Fruit fly (Drosophila melanogaster) whole organism, embryonic: Measurements from ENCODE around the gene pkaap.

Experiments used
- Adf1 ChIP-seq: fragments of 200-800 bp; sonication (Bioruptor generic); IDR thresholded peaks from 2 replicates; pipeline ENCODE4 v1.3.6; 2022; ENCODE audit warnings: missing biosample characterization, missing genetic modification characterization
- CG10431 ChIP-seq: fragments of 200-800 bp; sonication (Bioruptor generic); optimal IDR thresholded peaks from 3 replicates; lab custom pipeline; 2018; ENCODE audit warnings: missing biosample characterization, mild to moderate bottlenecking, missing genetic modification characterization
- CG12155 ChIP-seq: fragments of 200-800 bp; sonication (Bioruptor generic); optimal IDR thresholded peaks from 3 replicates; lab custom pipeline; 2016; ENCODE audit warnings: missing biosample characterization, missing genetic modification characterization
- CG12744 ChIP-seq: fragments of 200-800 bp; sonication (Bioruptor generic); optimal IDR thresholded peaks from 2 replicates; lab custom pipeline; 2016; ENCODE audit warnings: missing biosample characterization, missing genetic modification characterization
- CG13894 ChIP-seq: fragments of 200-800 bp; sonication (Bioruptor generic); optimal IDR thresholded peaks from 3 replicates; lab custom pipeline; 2018; ENCODE audit warnings: missing biosample characterization, mild to moderate bottlenecking, missing genetic modification characterization, moderate library complexity
- CG14710 ChIP-seq: fragments of 200-800 bp; sonication (Bioruptor generic); optimal IDR thresholded peaks from 3 replicates; lab custom pipeline; 2019; ENCODE audit warnings: missing biosample characterization, mild to moderate bottlenecking, missing genetic modification characterization, moderate library complexity
- CG1647 ChIP-seq: fragments of 200-800 bp; sonication (Bioruptor generic); optimal IDR thresholded peaks from 3 replicates; lab custom pipeline; 2016; ENCODE audit warnings: missing biosample characterization, missing genetic modification characterization
- CG17361 ChIP-seq: fragments of 200-800 bp; sonication (Bioruptor generic); IDR thresholded peaks from 3 replicates; pipeline ENCODE4 v1.3.6; 2022; ENCODE audit warnings: missing biosample characterization, missing genetic modification characterization
- CG2199 ChIP-seq: fragments of 200-800 bp; sonication (Bioruptor generic); IDR thresholded peaks from 3 replicates; pipeline ENCODE4 v1.3.6; 2022; ENCODE audit warnings: missing biosample characterization, missing genetic modification characterization
- CG3163 ChIP-seq: fragments of 200-800 bp; sonication (Bioruptor generic); optimal IDR thresholded peaks from 3 replicates; lab custom pipeline; 2016; ENCODE audit warnings: missing biosample characterization, missing genetic modification characterization
- CG4424 ChIP-seq: fragments of 200-800 bp; sonication (Bioruptor generic); optimal IDR thresholded peaks from 3 replicates; lab custom pipeline; 2016; ENCODE audit warnings: missing biosample characterization, missing genetic modification characterization
- CG7745 ChIP-seq: fragments of 200-800 bp; sonication (Bioruptor generic); optimal IDR thresholded peaks from 2 replicates; lab custom pipeline; 2018; ENCODE audit warnings: missing biosample characterization, mild to moderate bottlenecking, missing genetic modification characterization, moderate library complexity
- CG7839 ChIP-seq: fragments of 200-800 bp; sonication (Bioruptor generic); optimal IDR thresholded peaks from 3 replicates; lab custom pipeline; 2018; ENCODE audit warnings: missing biosample characterization, mild to moderate bottlenecking, missing genetic modification characterization, moderate library complexity
- CG8089 ChIP-seq: fragments of 200-800 bp; sonication (Bioruptor generic); optimal IDR thresholded peaks from 3 replicates; lab custom pipeline; 2016; ENCODE audit warnings: missing biosample characterization, missing genetic modification characterization
- CG8290 ChIP-seq, 3 experiments: fragments of 200-800 bp; sonication (Bioruptor generic); optimal IDR thresholded peaks; 2 replicates each; lab custom pipeline; 2016 to 2019; ENCODE audit warnings: missing biosample characterization in 3 of 3, missing genetic modification characterization in 3 of 3, mild to moderate bottlenecking in 2 of 3, moderate library complexity in 1 of 3
- CG8359 ChIP-seq: fragments of 200-800 bp; sonication (Bioruptor generic); optimal IDR thresholded peaks from 2 replicates; lab custom pipeline; 2017; ENCODE audit warnings: missing biosample characterization, mild to moderate bottlenecking, missing genetic modification characterization, borderline replicate concordance
- CG8944 ChIP-seq: fragments of 200-800 bp; sonication (Bioruptor generic); optimal IDR thresholded peaks from 3 replicates; lab custom pipeline; 2016; ENCODE audit warnings: missing biosample characterization, missing genetic modification characterization
- CG9437 ChIP-seq: fragments of 200-800 bp; sonication (Bioruptor generic); optimal IDR thresholded peaks from 2 replicates; lab custom pipeline; 2018; ENCODE audit warnings: missing biosample characterization, mild to moderate bottlenecking, missing genetic modification characterization
- CG9817 ChIP-seq: fragments of 200-800 bp; sonication (Bioruptor generic); optimal IDR thresholded peaks from 2 replicates; lab custom pipeline; 2018; ENCODE audit warnings: missing biosample characterization, mild to moderate bottlenecking, missing genetic modification characterization, moderate library complexity
- CHES-1-like ChIP-seq: fragments of 200-800 bp; sonication (Bioruptor generic); optimal IDR thresholded peaks from 2 replicates; lab custom pipeline; 2016; ENCODE audit warnings: missing biosample characterization, missing genetic modification characterization
- CoRest ChIP-seq: fragments of 200-800 bp; sonication (Bioruptor generic); optimal IDR thresholded peaks from 3 replicates; lab custom pipeline; 2018; ENCODE audit warnings: missing biosample characterization, mild to moderate bottlenecking, missing genetic modification characterization, moderate library complexity
- CrebB ChIP-seq: fragments of 200-800 bp; sonication (Bioruptor generic); optimal IDR thresholded peaks from 3 replicates; lab custom pipeline; 2018; ENCODE audit warnings: missing biosample characterization, mild to moderate bottlenecking, missing genetic modification characterization
- Dek ChIP-seq: fragments of 200-800 bp; sonication (Bioruptor generic); optimal IDR thresholded peaks from 3 replicates; lab custom pipeline; 2019; ENCODE audit warnings: missing biosample characterization, mild to moderate bottlenecking, missing genetic modification characterization, moderate library complexity
- Doc2 ChIP-seq: fragments of 200-800 bp; sonication (Bioruptor generic); IDR thresholded peaks from 2 replicates; pipeline ENCODE4 v1.3.6; 2022; ENCODE audit warnings: missing biosample characterization, missing genetic modification characterization
- Gug ChIP-seq: fragments of 200-800 bp; sonication (Bioruptor generic); IDR thresholded peaks from 4 replicates; pipeline ENCODE4 v1.3.6; 2022; ENCODE audit warnings: missing biosample characterization, missing genetic modification characterization
- Hmx ChIP-seq: fragments of 200-800 bp; sonication (Bioruptor generic); optimal IDR thresholded peaks from 2 replicates; lab custom pipeline; 2016; ENCODE audit warnings: missing biosample characterization, missing genetic modification characterization
- Hr3 ChIP-seq: fragments of 200-800 bp; sonication (Bioruptor generic); optimal IDR thresholded peaks from 3 replicates; lab custom pipeline; 2016; ENCODE audit warnings: missing biosample characterization, missing genetic modification characterization
- Hsf ChIP-seq: fragments of 200-800 bp; sonication (Bioruptor generic); optimal IDR thresholded peaks from 3 replicates; lab custom pipeline; 2016; ENCODE audit warnings: missing biosample characterization, missing genetic modification characterization
- Mad ChIP-seq: fragments of 200-800 bp; sonication (Bioruptor generic); optimal IDR thresholded peaks from 2 replicates; lab custom pipeline; 2016; ENCODE audit warnings: missing biosample characterization, missing genetic modification characterization
- Nf-YC ChIP-seq: fragments of 200-800 bp; optimal IDR thresholded peaks from 3 replicates; lab custom pipeline; 2019; ENCODE audit warnings: missing biosample characterization, mild to moderate bottlenecking, missing genetic modification characterization, moderate library complexity
- Xrp1 ChIP-seq: fragments of 200-800 bp; sonication (Bioruptor generic); IDR thresholded peaks from 2 replicates; pipeline ENCODE4 v1.3.6; 2022; ENCODE audit warnings: missing biosample characterization, missing genetic modification characterization
- aop ChIP-seq: fragments of 200-800 bp; sonication (Bioruptor generic); IDR thresholded peaks from 2 replicates; pipeline ENCODE4 v1.3.6; 2022; ENCODE audit warnings: missing biosample characterization, missing genetic modification characterization
- ase ChIP-seq: fragments of 200-800 bp; sonication (Bioruptor generic); IDR thresholded peaks from 3 replicates; pipeline ENCODE4 v1.3.6; 2022; ENCODE audit warnings: missing biosample characterization, missing genetic modification characterization
- cad ChIP-seq: fragments of >200 bp; optimal IDR thresholded peaks from 2 replicates; lab custom pipeline; 2017; ENCODE audit warnings: missing biosample characterization, missing genetic modification characterization
- ci ChIP-seq: fragments of 200-800 bp; sonication (Bioruptor generic); IDR thresholded peaks from 3 replicates; pipeline ENCODE4 v1.3.6; 2022; ENCODE audit warnings: missing biosample characterization, missing genetic modification characterization
- corto ChIP-seq: fragments of 200-800 bp; sonication (Bioruptor generic); optimal IDR thresholded peaks from 2 replicates; lab custom pipeline; 2016; ENCODE audit warnings: missing biosample characterization, mild to moderate bottlenecking, missing genetic modification characterization, moderate library complexity
- gce ChIP-seq: fragments of 200-800 bp; sonication (Bioruptor generic); IDR thresholded peaks from 3 replicates; pipeline ENCODE4 v1.3.6; 2022; ENCODE audit warnings: missing biosample characterization, missing genetic modification characterization
- gro ChIP-seq: fragments of 200-800 bp; sonication (Bioruptor generic); optimal IDR thresholded peaks from 2 replicates; lab custom pipeline; 2016; ENCODE audit warnings: missing biosample characterization, missing genetic modification characterization
- hb ChIP-seq: fragments of 200-800 bp; sonication (Bioruptor generic); IDR thresholded peaks from 3 replicates; pipeline ENCODE4 v1.3.6; 2022; ENCODE audit warnings: missing biosample characterization, missing genetic modification characterization; ENCODE audit not compliant: partially characterized antibody
- jigr1 ChIP-seq: fragments of 200-800 bp; sonication (Bioruptor generic); IDR thresholded peaks from 3 replicates; pipeline ENCODE4 v1.3.6; 2022; ENCODE audit warnings: missing biosample characterization, missing genetic modification characterization
- jing ChIP-seq: fragments of 200-800 bp; sonication (Bioruptor generic); optimal IDR thresholded peaks from 2 replicates; lab custom pipeline; 2018; ENCODE audit warnings: missing biosample characterization, mild to moderate bottlenecking, missing genetic modification characterization
- nerfin-1 ChIP-seq: fragments of 200-800 bp; sonication (Bioruptor generic); optimal IDR thresholded peaks from 3 replicates; lab custom pipeline; 2019; ENCODE audit warnings: missing biosample characterization, mild to moderate bottlenecking, missing genetic modification characterization, moderate library complexity
- nerfin-2 ChIP-seq: fragments of 200-800 bp; sonication (Bioruptor generic); IDR thresholded peaks from 2 replicates; pipeline ENCODE4 v1.3.6; 2022; ENCODE audit warnings: missing biosample characterization, missing genetic modification characterization; ENCODE audit not compliant: partially characterized antibody
- otp ChIP-seq: fragments of 200-800 bp; sonication (Bioruptor generic); IDR thresholded peaks from 3 replicates; pipeline ENCODE4, ENCODE4 v1.3.6; 2022; ENCODE audit warnings: missing biosample characterization, missing genetic modification characterization
- scrt ChIP-seq: fragments of 200-800 bp; sonication (Bioruptor generic); optimal IDR thresholded peaks from 2 replicates; lab custom pipeline; 2018; ENCODE audit warnings: missing biosample characterization, mild to moderate bottlenecking, missing genetic modification characterization, moderate library complexity
- slou ChIP-seq: fragments of 200-800 bp; sonication (Bioruptor generic); optimal IDR thresholded peaks from 3 replicates; lab custom pipeline; 2016; ENCODE audit warnings: missing biosample characterization, missing genetic modification characterization
- sug ChIP-seq: fragments of 200-800 bp; optimal IDR thresholded peaks from 2 replicates; lab custom pipeline; 2019; ENCODE audit warnings: missing biosample characterization, mild to moderate bottlenecking, missing genetic modification characterization, moderate library complexity
- tin ChIP-seq: fragments of 200-800 bp; sonication (Bioruptor generic); optimal IDR thresholded peaks from 3 replicates; lab custom pipeline; 2016; ENCODE audit warnings: missing biosample characterization, missing genetic modification characterization
- unpg ChIP-seq: fragments of 200-800 bp; sonication (Bioruptor generic); optimal IDR thresholded peaks from 3 replicates; lab custom pipeline; 2018; ENCODE audit warnings: missing biosample characterization, mild to moderate bottlenecking, missing genetic modification characterization, moderate library complexity
- wdn ChIP-seq: fragments of 200-800 bp; sonication (Bioruptor generic); IDR thresholded peaks from 2 replicates; pipeline ENCODE4 v1.3.6; 2022; ENCODE audit warnings: missing biosample characterization, missing genetic modification characterization

Gene pkaap

DNA sequence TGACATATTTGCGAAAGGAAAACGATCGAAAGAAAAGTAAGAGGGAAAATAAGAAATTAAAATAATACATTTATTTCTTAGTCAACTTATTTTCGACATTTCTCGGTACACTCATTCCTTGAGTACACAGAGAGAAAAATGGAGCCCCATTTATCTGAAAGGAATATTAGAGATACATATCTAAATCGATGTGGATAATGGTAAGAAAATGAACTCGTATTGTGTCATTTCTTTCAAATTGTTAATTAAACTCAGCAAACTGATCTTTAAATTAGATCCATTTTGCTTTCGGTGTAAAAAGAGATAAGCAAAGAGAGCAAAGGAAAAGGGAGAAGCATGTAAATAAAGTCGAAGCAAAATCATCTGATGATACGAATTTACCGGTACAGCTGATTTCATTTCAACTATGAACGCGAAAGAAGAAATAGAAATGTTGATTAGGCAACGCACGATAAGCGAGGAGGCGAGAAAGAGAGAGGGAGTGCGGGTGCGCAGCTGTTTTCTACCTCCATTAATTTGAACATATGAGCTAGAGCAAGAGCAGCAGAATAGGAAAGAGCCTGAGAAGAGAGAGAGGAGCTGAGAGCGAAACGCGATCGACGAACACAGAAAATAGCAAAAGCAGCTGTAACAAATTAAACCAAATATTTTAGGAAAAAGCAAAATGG, 2.3 kb upstream of the pkaap start (continued):
- TF ChIP-seq CG12744 (GFP tag; lab: Kevin White, UChicago), result peak; percentile 74
- TF ChIP-seq ase, result no peak
- peak; percentile 80 for TF ChIP-seq scrt (GFP tag; lab: Kevin White, UChicago)
- no peak for TF ChIP-seq nerfin-2 (GFP tag; lab: Robert Waterston, UW)
- no peak for TF ChIP-seq Doc2
- no peak for TF ChIP-seq ci (GFP tag; lab: Robert Waterston, UW)
- peak; percentile 81 for TF ChIP-seq CG1647 (GFP tag; lab: Kevin White, UChicago)
- TF ChIP-seq nerfin-1 (tag; lab: Kevin White, UChicago), result peak; percentile 73
- peak; percentile 78 for TF ChIP-seq Hr3 (GFP tag; lab: Kevin White, UChicago)
- TF ChIP-seq gro (GFP tag; lab: Kevin White, UChicago), result peak; percentile 86
- TF ChIP-seq CG17361 (GFP tag; lab: Robert Waterston, UW), result no peak
- peak; percentile 22 for TF ChIP-seq Hmx
- peak; percentile 92 for TF ChIP-seq CG7839 (tag; lab: Kevin White, UChicago)
- TF ChIP-seq unpg (GFP tag; lab: Kevin White, UChicago), result peak; percentile 94
- no peak for TF ChIP-seq Nf-YC
- peak; percentile 84 for TF ChIP-seq CG8944 (GFP tag; lab: Kevin White, UChicago)
- TF ChIP-seq aop, result no peak
- peak; percentile 78 for TF ChIP-seq CG8359 (GFP tag; lab: Kevin White, UChicago)
- peak; percentile 56 for TF ChIP-seq CG9437
- peak; percentile 91 for TF ChIP-seq CoRest (tag; lab: Kevin White, UChicago)
- TF ChIP-seq CHES-1-like, result peak; percentile 74
- TF ChIP-seq gce (GFP tag; lab: Robert Waterston, UW), result no peak
- TF ChIP-seq tin (GFP tag; lab: Kevin White, UChicago), result peak; percentile 77
- no peak for TF ChIP-seq otp (GFP tag; lab: Robert Waterston, UW)
- peak; percentile 73 for TF ChIP-seq CrebB (tag; lab: Kevin White, UChicago)
- TF ChIP-seq CG14710 (tag; lab: Kevin White, UChicago), result peak; percentile 79
- peak; percentile 87 for TF ChIP-seq CG12155 (GFP tag; lab: Kevin White, UChicago)
- TF ChIP-seq CG7745 (tag; lab: Kevin White, UChicago), result peak; percentile 17
- TF ChIP-seq wdn (GFP tag; lab: Robert Waterston, UW), result no peak
- peak; percentile 83 for TF ChIP-seq CG4424 (GFP tag; lab: Kevin White, UChicago)
- peak; percentile 76 for TF ChIP-seq CG13894 (tag; lab: Kevin White, UChicago)
- TF ChIP-seq CG3163 (GFP tag; lab: Kevin White, UChicago), result peak; percentile 68
- TF ChIP-seq sug (tag; lab: Kevin White, UChicago), result peak; percentile 56
- no peak for TF ChIP-seq Xrp1 (GFP tag; lab: Robert Waterston, UW)
- TF ChIP-seq CG8089, result peak; percentile 78
- TF ChIP-seq Hsf (GFP tag; lab: Kevin White, UChicago), result peak; percentile 91
- TF ChIP-seq jigr1 (GFP tag; lab: Robert Waterston, UW), result no peak
- peak; percentile 81 for TF ChIP-seq slou
- no peak for TF ChIP-seq CG2199 (GFP tag; lab: Robert Waterston, UW)
- TF ChIP-seq CG9817 (tag; lab: Kevin White, UChicago), result peak; percentile 82
- peak; percentile 32 for TF ChIP-seq CG8290 (GFP tag; optimal IDR thresholded peaks at IDR 0.05; lab: Kevin White, UChicago)
- TF ChIP-seq CG8290 (tag; optimal IDR thresholded peaks at IDR 0.05; lab: Kevin White, UChicago), result peak in 1 of 2 experiments; percentile 93
- TF ChIP-seq CG10431, result peak; percentile 65
- no peak for TF ChIP-seq cad (GFP tag; lab: Kevin White, UChicago)
- TF ChIP-seq hb (GFP tag; lab: Robert Waterston, UW), result no peak
- peak; percentile 77 for TF ChIP-seq corto
- peak; percentile 89 for TF ChIP-seq Dek (tag; lab: Kevin White, UChicago)
- TF ChIP-seq jing, result peak; percentile 86
- TF ChIP-seq Mad (GFP tag; lab: Kevin White, UChicago), result peak; percentile 85
- TF ChIP-seq Gug (GFP tag; lab: Robert Waterston, UW), result peak; percentile 84
- TF ChIP-seq Adf1 (GFP tag; lab: Robert Waterston, UW), result no peak
